Fruit fly (Drosophila melanogaster): ENCODE data around the gene ema.

Gene ema

dm6 chr3R:16441367-16441923 lies at the start of gene ema:
Gene ema (minus strand): TSS chr3R:16441661.
- TF ChIP-seq cnc (optimal IDR thresholded peaks at IDR 0.05) (no peak), tj (GFP tag; optimal IDR thresholded peaks at IDR 0.05) (no peak), CG33017 (tag; optimal IDR thresholded peaks at IDR 0.05) (no peak), CG12768 (GFP tag; optimal IDR thresholded peaks at IDR 0.05) (no peak), CG11617 (GFP tag; optimal IDR thresholded peaks at IDR 0.05) (peak; percentile 24), pad (GFP tag; optimal IDR thresholded peaks at IDR 0.05) (peak; percentile 12), CG14711 (tag; optimal IDR thresholded peaks at IDR 0.05) (peak; percentile 52), Hr96 (GFP tag; optimal IDR thresholded peaks at IDR 0.05) (no peak), Crg-1 (GFP tag; optimal IDR thresholded peaks at IDR 0.05) (no peak), ovo (GFP tag; optimal IDR thresholded peaks at IDR 0.05) (no peak), CG5204 (GFP tag; optimal IDR thresholded peaks at IDR 0.05) (no peak), CG7045 (GFP tag; optimal IDR thresholded peaks at IDR 0.05) (no peak), Mnt (GFP tag; optimal IDR thresholded peaks at IDR 0.05) (peak; percentile 11), toe (GFP tag; optimal IDR thresholded peaks at IDR 0.05) (no peak), CG1620 (GFP tag; optimal IDR thresholded peaks at IDR 0.05) (peak; percentile 21), CG7101 (tag; optimal IDR thresholded peaks at IDR 0.05) (peak; percentile 17), Clk (GFP tag; optimal IDR thresholded peaks at IDR 0.05) (no peak), kay (GFP tag; ENCODE audit: borderline replicate concordance) (no peak), cic (GFP tag; optimal IDR thresholded peaks at IDR 0.05) (no peak), bab1 (GFP tag; optimal IDR thresholded peaks at IDR 0.05) (peak; percentile 83)

DNA sequence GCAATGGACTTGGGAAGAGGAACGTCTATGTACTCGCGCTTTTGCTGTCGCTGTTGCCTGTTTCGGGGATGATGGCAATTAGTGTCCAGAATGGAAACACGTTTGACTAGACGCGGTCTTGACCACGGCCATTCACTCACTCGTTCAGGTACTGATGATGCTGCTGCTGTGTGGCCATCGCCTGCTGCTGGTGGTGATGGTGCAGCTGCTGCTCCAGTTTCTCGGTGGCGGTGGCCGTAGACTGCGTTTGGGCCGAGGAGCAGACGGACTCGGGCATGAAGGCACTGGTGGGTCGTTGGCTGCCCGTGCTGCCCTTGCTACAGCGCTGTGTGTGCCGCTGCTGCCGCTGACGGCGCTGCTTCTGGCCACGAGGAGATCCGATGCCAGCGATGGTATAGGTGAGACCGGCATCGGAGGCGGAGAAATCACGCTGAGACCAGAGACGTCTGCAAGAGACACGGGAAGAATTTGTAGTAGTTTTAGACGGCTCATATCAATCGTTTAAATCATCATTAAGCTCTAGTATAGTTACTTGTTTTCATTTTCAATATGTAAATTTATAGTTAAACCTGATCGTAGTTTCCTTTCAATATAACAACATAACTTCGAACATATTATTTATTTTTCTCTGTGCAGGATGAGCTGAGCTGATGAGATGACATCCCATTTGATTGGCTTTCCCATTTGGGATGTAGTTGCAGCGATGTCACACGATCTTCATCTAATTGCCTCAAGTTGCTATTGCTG lies 44.2 kb upstream of the ema start:
- TF ChIP-seq cnc (optimal IDR thresholded peaks at IDR 0.05) (no peak), CG11617 (GFP tag; optimal IDR thresholded peaks at IDR 0.05) (no peak), ovo (GFP tag; optimal IDR thresholded peaks at IDR 0.05) (no peak), kay (GFP tag; ENCODE audit: borderline replicate concordance) (no peak), Clk (GFP tag; optimal IDR thresholded peaks at IDR 0.05) (no peak)

- TF ChIP-seq pad (GFP tag; optimal IDR thresholded peaks at IDR 0.05) (no peak), Clk (GFP tag; optimal IDR thresholded peaks at IDR 0.05) (no peak), CG7101 (tag; optimal IDR thresholded peaks at IDR 0.05) (no peak), CG7045 (GFP tag; optimal IDR thresholded peaks at IDR 0.05) (no peak), bab1 (GFP tag; optimal IDR thresholded peaks at IDR 0.05) (peak; percentile 22), Hr96 (GFP tag; optimal IDR thresholded peaks at IDR 0.05) (no peak), CG11617 (GFP tag; optimal IDR thresholded peaks at IDR 0.05) (no peak), kay (GFP tag; ENCODE audit: borderline replicate concordance) (peak; percentile 38), cic (GFP tag; optimal IDR thresholded peaks at IDR 0.05) (no peak), CG12768 (GFP tag; optimal IDR thresholded peaks at IDR 0.05) (no peak), CG33017 (tag; optimal IDR thresholded peaks at IDR 0.05) (no peak)
These were observed 42.5 kb upstream of the ema start, which contains the start of gene Der-2 for dm6 chr3R:16483877-16484417. Gene Der-2 (minus strand): TSS chr3R:16484223.

DNA sequence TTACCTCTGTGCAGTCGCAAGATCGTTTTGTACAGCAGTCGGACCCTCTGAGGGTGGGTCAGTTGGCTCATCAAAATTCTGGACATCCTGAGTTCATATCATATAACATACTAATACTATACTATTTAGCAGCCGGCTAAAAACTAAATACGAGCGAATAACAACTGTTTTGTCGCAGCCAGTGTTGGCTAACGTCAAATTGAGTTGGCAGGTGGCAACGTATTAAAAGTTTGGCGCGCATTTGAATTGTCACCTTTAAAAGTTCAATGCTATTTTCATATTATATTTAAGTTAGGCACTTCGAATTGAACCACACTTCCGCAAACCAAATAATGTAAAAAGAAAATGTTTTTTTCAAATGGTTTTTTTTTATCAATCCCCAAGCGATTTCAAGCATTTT lies 40.8 kb upstream of the ema start, which contains the start of gene Sdhaf3:
Sdhaf3 (minus strand) TSS at position 177 of the 400 bp plus-strand sequence.
- TF ChIP-seq bab1 (GFP tag; optimal IDR thresholded peaks at IDR 0.05) (no peak), kay (GFP tag; ENCODE audit: borderline replicate concordance) (peak; percentile 82), toe (GFP tag; optimal IDR thresholded peaks at IDR 0.05) (peak; percentile 13), CG5204 (GFP tag; optimal IDR thresholded peaks at IDR 0.05) (peak; percentile 15), CG1620 (GFP tag; optimal IDR thresholded peaks at IDR 0.05) (peak; percentile 29), pad (GFP tag; optimal IDR thresholded peaks at IDR 0.05) (no peak), Clk (GFP tag; optimal IDR thresholded peaks at IDR 0.05) (no peak), Mnt (GFP tag; optimal IDR thresholded peaks at IDR 0.05) (peak; percentile 2), ovo (GFP tag; optimal IDR thresholded peaks at IDR 0.05) (no peak), Crg-1 (GFP tag; optimal IDR thresholded peaks at IDR 0.05) (peak; percentile 39), CG7101 (tag; optimal IDR thresholded peaks at IDR 0.05) (peak; percentile 0)

DNA sequence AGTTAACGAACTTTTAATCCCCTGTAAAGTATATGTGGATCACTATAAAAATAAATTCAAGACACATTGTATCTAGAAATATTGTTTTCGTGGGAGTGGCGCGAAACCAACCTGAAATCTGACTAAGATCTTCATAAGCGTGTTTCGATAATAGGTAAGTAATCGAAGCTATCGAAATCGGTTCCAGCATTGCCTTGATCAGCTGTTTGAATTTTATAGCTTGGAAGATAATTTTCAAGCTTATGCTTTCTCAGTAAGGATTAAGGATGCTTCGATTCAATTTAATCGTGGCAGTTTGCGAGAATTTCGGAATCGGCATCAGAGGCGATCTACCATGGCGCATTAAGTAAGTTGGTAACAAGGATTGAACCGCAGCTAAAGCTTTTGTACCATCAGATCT lies 39.5 kb upstream of the ema start, which contains the start of gene Dhfr:
Dhfr (plus strand) TSS at position 173 of the 400 bp plus-strand sequence.
- TF ChIP-seq pad (GFP tag; optimal IDR thresholded peaks at IDR 0.05) (no peak), Crg-1 (GFP tag; optimal IDR thresholded peaks at IDR 0.05) (no peak), CG12768 (GFP tag; optimal IDR thresholded peaks at IDR 0.05) (no peak), bab1 (GFP tag; optimal IDR thresholded peaks at IDR 0.05) (no peak), tj (GFP tag; optimal IDR thresholded peaks at IDR 0.05) (no peak), Clk (GFP tag; optimal IDR thresholded peaks at IDR 0.05) (no peak)

dm6 chr3R:16477033-16477432 lies 35.6 kb upstream of the ema start, which contains the start of gene Gyc89Db:
Gene Gyc89Db (plus strand): TSS chr3R:16477110.
- TF ChIP-seq cic (GFP tag; optimal IDR thresholded peaks at IDR 0.05) (no peak), cnc (optimal IDR thresholded peaks at IDR 0.05) (no peak), Hr96 (GFP tag; optimal IDR thresholded peaks at IDR 0.05) (no peak), CG5204 (GFP tag; optimal IDR thresholded peaks at IDR 0.05) (no peak), toe (GFP tag; optimal IDR thresholded peaks at IDR 0.05) (no peak), Clk (GFP tag; optimal IDR thresholded peaks at IDR 0.05) (no peak), CG1620 (GFP tag; optimal IDR thresholded peaks at IDR 0.05) (no peak), Mnt (GFP tag; optimal IDR thresholded peaks at IDR 0.05) (no peak), kay (GFP tag; ENCODE audit: borderline replicate concordance) (no peak), ovo (GFP tag; optimal IDR thresholded peaks at IDR 0.05) (no peak), CG7101 (tag; optimal IDR thresholded peaks at IDR 0.05) (no peak), CG7045 (GFP tag; optimal IDR thresholded peaks at IDR 0.05) (no peak), bab1 (GFP tag; optimal IDR thresholded peaks at IDR 0.05) (no peak)

Data from whole organism, adult.